Fruit fly (Drosophila melanogaster) S2 (cell line): ENCODE data around the gene CG15439.

Experiments used
- CG8478 ChIP-seq: fragments of >200 bp; optimal IDR thresholded peaks from 2 replicates; lab custom pipeline; 2018
- CTCF ChIP-seq, 2 experiments: fragments of >200 bp; optimal IDR thresholded peaks; 2 replicates each; lab custom pipeline; 2018

- TF ChIP-seq CG8478 (lab: Kevin White, UChicago): no peak
- no peak for TF ChIP-seq CTCF (optimal IDR thresholded peaks at IDR 0.05; lab: Kevin White, UChicago)
These were observed 10.7 kb downstream of the CG15439 start, which contains the start of the genes Sfp24F and CG15432 for dm6 chr2L:4442010-4442587.
